Worm (Caenorhabditis elegans): ENCODE data around the gene del-6.

The del-6 gene

ce11 chrV:10556362-10556761 lies 16.4 kb upstream of the del-6 start:
- TF ChIP-seq him-1 (tag; optimal IDR thresholded peaks at IDR 0.05) = no peak
- no peak for TF ChIP-seq W03F9.2 (tag; optimal IDR thresholded peaks at IDR 0.05)

- no peak for TF ChIP-seq dao-5 (tag; optimal IDR thresholded peaks at IDR 0.05)
- TF ChIP-seq him-1 (tag; optimal IDR thresholded peaks at IDR 0.05) = no peak
- TF ChIP-seq W03F9.2 (tag; optimal IDR thresholded peaks at IDR 0.05) = no peak
Measured at ce11 chrV:10557094-10557493, 15.6 kb upstream of the del-6 start.

DNA sequence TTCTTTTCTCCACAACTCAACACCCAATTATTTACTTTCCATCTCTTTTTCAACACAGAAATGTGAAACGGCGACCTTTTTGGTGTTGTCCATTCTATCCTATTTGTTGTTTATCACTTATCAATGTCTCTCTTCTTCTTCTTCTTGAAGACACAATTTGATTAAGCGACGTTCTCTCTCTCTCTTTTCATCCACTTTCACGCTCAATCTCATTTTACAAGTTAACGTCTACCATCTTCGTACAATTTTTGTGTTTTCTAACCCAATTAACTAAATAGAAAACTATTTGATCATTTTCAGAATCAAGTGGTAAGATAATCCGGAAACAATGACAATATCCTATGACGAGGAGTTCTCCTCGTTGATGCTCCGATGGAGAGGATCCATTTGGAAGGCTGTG lies 15.0 kb upstream of the del-6 start, which contains the start of gene best-14:
Gene best-14, plus strand, starts transcription at position 301 of the 400 bp plus-strand sequence.
- TF ChIP-seq dao-5 (tag; optimal IDR thresholded peaks at IDR 0.05) = no peak
- TF ChIP-seq W03F9.2 (tag; optimal IDR thresholded peaks at IDR 0.05) = no peak

ce11 chrV:10560621-10561020 lies 12.1 kb upstream of the del-6 start, which contains the start of gene col-152:
col-152 (plus strand) TSS chrV:10560921.
- TF ChIP-seq dao-5 (tag; optimal IDR thresholded peaks at IDR 0.05) (no peak), him-1 (tag; optimal IDR thresholded peaks at IDR 0.05) (no peak), W03F9.2 (tag; optimal IDR thresholded peaks at IDR 0.05) (no peak)

DNA sequence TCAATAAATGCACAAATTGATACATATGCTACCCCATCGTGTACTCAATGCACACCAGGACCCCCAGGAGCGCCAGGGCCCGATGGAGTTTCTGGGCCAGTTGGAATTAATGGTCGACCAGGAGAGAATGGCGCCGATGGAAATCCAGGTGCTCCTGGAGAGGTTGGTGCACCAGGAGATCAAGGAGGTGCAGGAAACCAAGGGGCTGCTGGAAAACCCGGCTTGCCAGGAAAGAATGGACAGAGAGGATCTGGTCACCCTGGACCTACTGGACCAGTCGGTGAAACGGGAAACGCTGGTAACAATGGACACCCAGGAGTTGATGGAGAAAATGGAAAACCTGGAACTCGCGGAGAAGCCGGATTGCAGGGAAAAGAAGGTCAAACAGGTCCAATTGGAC lies 11.1 kb upstream of the del-6 start:
- no peak for TF ChIP-seq dao-5 (tag; optimal IDR thresholded peaks at IDR 0.05)

DNA sequence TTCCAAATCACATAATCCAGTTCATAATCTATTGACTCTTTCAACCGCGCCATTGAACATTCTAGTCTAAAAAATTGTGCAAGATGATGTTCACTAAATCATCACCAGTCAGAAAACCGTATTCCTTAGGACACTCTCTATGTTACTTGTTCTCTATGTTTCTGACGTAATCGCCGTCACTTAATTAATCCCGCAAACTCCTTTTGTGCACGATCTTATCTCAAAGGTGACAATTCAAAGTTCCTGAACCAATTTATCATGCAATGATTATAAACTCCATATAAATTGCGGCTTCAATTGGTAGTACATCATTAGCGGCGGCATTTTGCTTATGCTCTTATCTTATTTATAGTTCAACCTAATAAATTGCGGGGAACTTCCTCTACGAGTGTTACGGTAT lies 9.9 kb upstream of the del-6 start:
- TF ChIP-seq W03F9.2 (tag; optimal IDR thresholded peaks at IDR 0.05) (no peak), him-1 (tag; optimal IDR thresholded peaks at IDR 0.05) (no peak), dao-5 (tag; optimal IDR thresholded peaks at IDR 0.05) (no peak)

ce11 chrV:10564140-10564539 lies 8.6 kb upstream of the del-6 start:
- no peak for TF ChIP-seq him-1 (tag; optimal IDR thresholded peaks at IDR 0.05)
- no peak for TF ChIP-seq dao-5 (tag; optimal IDR thresholded peaks at IDR 0.05)
- no peak for TF ChIP-seq W03F9.2 (tag; optimal IDR thresholded peaks at IDR 0.05)

DNA sequence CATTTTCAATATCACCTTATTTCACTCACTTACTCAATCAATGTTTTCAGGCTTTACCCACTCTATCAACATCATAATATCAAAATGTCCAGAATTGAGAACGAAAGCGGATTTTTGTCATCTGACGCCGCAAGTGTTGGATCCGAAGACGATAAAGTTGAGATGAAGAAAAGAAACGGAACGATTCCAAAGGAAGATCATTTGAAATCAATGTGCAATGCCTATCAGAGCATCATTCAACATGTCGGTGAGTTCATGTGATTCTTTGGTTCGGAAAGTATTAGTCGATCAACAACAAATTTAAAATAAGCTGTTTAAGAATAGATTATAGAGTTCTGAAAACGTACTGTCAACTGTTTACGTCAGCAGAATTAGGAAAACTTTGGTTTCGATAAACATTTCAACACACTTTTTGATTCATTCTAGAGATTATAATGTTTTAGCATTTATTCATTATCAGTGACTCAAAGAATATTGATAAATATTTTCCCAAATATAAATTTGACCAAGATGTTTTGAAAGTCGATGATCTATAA lies 7.8 kb upstream of the del-6 start, which contains the start of gene cat-4:
Gene cat-4, plus strand, starts transcription at position 51 of the 536 bp plus-strand sequence.
- TF ChIP-seq W03F9.2 (tag; optimal IDR thresholded peaks at IDR 0.05) = no peak
- no peak for TF ChIP-seq him-1 (tag; optimal IDR thresholded peaks at IDR 0.05)
- no peak for TF ChIP-seq dao-5 (tag; optimal IDR thresholded peaks at IDR 0.05)

DNA sequence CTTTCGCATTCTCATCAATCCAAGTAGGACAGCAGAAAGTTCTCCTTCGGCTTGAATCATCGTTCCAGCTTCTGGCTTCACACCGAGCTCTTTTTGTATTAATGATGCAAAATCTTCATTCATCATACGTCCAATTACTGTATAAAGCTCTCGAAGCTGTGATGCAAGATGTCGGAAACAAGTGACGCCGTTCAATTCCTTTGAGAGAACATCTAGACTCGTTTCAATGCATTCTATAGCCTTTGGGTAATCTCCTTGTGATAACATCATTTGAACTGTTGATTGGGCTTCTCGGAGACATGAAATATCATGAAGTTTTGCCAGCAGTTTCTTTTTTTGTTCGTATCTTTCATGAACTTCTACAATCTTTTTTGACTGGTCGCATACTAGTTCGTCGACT lies 4.2 kb upstream of the del-6 start:
- TF ChIP-seq him-1 (tag; optimal IDR thresholded peaks at IDR 0.05) (no peak), dao-5 (tag; optimal IDR thresholded peaks at IDR 0.05) (no peak), W03F9.2 (tag; optimal IDR thresholded peaks at IDR 0.05) (no peak)

DNA sequence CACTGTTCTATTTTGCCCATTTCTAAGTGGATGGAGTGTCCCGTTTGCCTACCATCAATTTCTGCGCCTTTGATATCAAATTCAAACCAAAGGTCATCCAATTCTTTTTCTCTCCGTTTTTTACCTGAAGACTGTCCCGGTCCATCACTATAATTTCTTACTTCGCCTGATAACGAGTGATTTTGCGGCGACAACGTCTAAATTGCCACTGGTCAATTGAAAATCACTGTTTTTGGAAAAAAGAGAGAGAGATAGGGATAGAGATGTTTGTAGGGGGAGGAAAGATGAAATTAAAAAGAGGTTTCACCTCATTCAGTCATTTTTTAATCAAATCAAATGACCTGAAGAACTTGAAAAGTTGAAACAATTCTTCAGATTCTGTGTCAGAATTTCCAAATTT lies 1.2 kb upstream of the del-6 start:
- TF ChIP-seq him-1 (tag; optimal IDR thresholded peaks at IDR 0.05) = no peak
- no peak for TF ChIP-seq dao-5 (tag; optimal IDR thresholded peaks at IDR 0.05)
- TF ChIP-seq W03F9.2 (tag; optimal IDR thresholded peaks at IDR 0.05) = no peak

ce11 chrV:10574197-10574596 lies 1.5 kb downstream of the del-6 start:
- TF ChIP-seq dao-5 (tag; optimal IDR thresholded peaks at IDR 0.05) (no peak), him-1 (tag; optimal IDR thresholded peaks at IDR 0.05) (no peak), W03F9.2 (tag; optimal IDR thresholded peaks at IDR 0.05) (no peak)

DNA sequence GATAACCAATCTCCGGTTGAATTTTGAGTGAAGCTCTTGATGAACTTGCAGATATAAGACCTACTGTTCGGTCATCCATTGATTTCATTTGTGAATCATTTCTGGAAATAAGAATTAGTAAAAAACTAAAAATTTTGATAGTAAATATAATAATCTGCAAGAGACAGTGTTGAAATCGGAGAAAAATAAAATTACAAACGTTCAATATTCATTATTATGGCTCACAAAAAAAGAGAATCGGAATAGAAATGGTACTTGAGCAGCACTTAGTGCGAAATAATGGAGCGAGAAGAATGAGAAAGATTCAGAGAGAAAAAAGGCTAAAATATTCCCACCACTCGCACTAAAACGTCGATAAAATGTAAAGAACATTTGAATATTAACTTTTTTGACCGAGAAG lies 3.6 kb downstream of the del-6 start, which contains the start of gene vps-54:
Gene vps-54, minus strand, starts transcription at position 101 of the 400 bp plus-strand sequence.
- TF ChIP-seq dao-5 (tag; optimal IDR thresholded peaks at IDR 0.05) = no peak
- no peak for TF ChIP-seq W03F9.2 (tag; optimal IDR thresholded peaks at IDR 0.05)
- TF ChIP-seq him-1 (tag; optimal IDR thresholded peaks at IDR 0.05) = no peak

DNA sequence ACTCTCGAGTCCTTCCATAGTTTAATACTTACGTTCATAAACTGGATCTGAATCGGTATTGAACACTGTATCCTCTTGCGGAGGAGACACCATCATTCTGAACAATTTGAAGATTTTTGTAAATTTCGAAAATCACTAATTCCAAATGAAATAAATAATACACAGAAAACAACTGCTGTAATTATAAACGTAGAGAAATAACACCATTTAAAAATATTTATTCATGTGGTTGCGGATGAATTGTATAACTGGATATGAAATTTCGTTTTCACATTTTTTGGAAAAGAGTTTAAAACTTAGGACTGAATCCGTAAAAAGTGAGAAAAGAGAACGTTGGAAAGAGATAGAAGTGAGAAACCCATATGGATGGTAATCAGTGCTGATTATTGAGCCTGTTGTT lies 5.5 kb downstream of the del-6 start, which contains the start of gene mics-1:
Gene mics-1, minus strand, starts transcription at position 101 of the 400 bp plus-strand sequence.
- no peak for TF ChIP-seq W03F9.2 (tag; optimal IDR thresholded peaks at IDR 0.05)
- no peak for TF ChIP-seq him-1 (tag; optimal IDR thresholded peaks at IDR 0.05)
- no peak for TF ChIP-seq dao-5 (tag; optimal IDR thresholded peaks at IDR 0.05)

ce11 chrV:10578938-10579337 lies 6.2 kb downstream of the del-6 start, which contains the start of the genes erh-1 and lpd-9:
erh-1 (minus strand) TSS chrV:10579141.
lpd-9 (plus strand) TSS chrV:10579305.
- TF ChIP-seq him-1 (tag; optimal IDR thresholded peaks at IDR 0.05) (no peak), W03F9.2 (tag; optimal IDR thresholded peaks at IDR 0.05) (peak; percentile 76)

DNA sequence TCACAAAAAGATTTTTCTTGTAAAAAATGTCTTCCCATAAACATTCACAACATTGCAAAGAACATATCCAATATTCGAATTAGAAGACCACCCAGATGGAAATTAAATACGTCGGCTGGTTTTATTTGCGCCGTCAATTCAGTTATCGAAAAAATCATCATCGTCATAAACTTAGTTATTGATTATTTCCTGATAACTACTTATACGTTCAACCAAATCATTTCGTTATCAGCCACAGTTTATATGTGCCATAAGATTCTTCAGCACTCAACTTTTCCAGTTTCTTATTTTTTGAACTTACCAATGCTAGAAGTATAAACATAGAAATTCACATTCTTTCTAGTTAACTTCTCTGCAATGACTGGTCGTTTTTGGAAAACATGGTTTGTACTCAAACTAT lies 7.9 kb downstream of the del-6 start:
- no peak for TF ChIP-seq dao-5 (tag; optimal IDR thresholded peaks at IDR 0.05)
- TF ChIP-seq him-1 (tag; optimal IDR thresholded peaks at IDR 0.05) = no peak
- no peak for TF ChIP-seq W03F9.2 (tag; optimal IDR thresholded peaks at IDR 0.05)

All from whole organism, L4/young adult.